Fruit fly (Drosophila melanogaster) whole organism, embryonic: Measurements from ENCODE around the gene cindr.

Source experiments
- Ada2b ChIP-seq: fragments of 200-800 bp; sonication (Bioruptor generic); IDR thresholded peaks from 2 replicates; pipeline ENCODE4 v1.3.6; 2022; ENCODE audit warnings: missing biosample characterization, missing genetic modification characterization
- CG10267 ChIP-seq: fragments of 200-800 bp; sonication (Bioruptor generic); optimal IDR thresholded peaks from 2 replicates; lab custom pipeline; 2018; ENCODE audit warnings: missing biosample characterization, mild to moderate bottlenecking, missing genetic modification characterization, moderate library complexity
- CG10366 ChIP-seq: fragments of 200-800 bp; sonication (Bioruptor generic); IDR thresholded peaks from 2 replicates; pipeline ENCODE4 v1.3.6; 2022; ENCODE audit warnings: missing biosample characterization, missing genetic modification characterization
- CG12071 ChIP-seq: fragments of 200-800 bp; sonication (Bioruptor generic); optimal IDR thresholded peaks from 3 replicates; lab custom pipeline; 2018; ENCODE audit warnings: missing biosample characterization, mild to moderate bottlenecking, missing genetic modification characterization
- CG12744 ChIP-seq: fragments of 200-800 bp; sonication (Bioruptor generic); optimal IDR thresholded peaks from 2 replicates; lab custom pipeline; 2016; ENCODE audit warnings: missing biosample characterization, missing genetic modification characterization
- CG14965 ChIP-seq: fragments of 200-800 bp; sonication (Bioruptor generic); optimal IDR thresholded peaks from 2 replicates; lab custom pipeline; 2016; ENCODE audit warnings: missing biosample characterization, missing genetic modification characterization, borderline replicate concordance
- CG15601 ChIP-seq: fragments of 200-800 bp; sonication (Bioruptor generic); optimal IDR thresholded peaks from 3 replicates; lab custom pipeline; 2019; ENCODE audit warnings: missing biosample characterization, mild to moderate bottlenecking, missing genetic modification characterization, moderate library complexity
- CG17829 ChIP-seq: fragments of 200-800 bp; optimal IDR thresholded peaks from 2 replicates; lab custom pipeline; 2019; ENCODE audit warnings: missing biosample characterization, mild to moderate bottlenecking, missing genetic modification characterization, moderate library complexity
- CG17912 ChIP-seq: fragments of 200-800 bp; sonication (Bioruptor generic); optimal IDR thresholded peaks from 2 replicates; lab custom pipeline; 2018; ENCODE audit warnings: missing biosample characterization, mild to moderate bottlenecking, missing genetic modification characterization
- CG2889 ChIP-seq: fragments of 200-800 bp; sonication (Bioruptor generic); IDR thresholded peaks from 3 replicates; pipeline ENCODE4 v1.3.6; 2022; ENCODE audit warnings: missing biosample characterization, missing genetic modification characterization
- CG4617 ChIP-seq: fragments of 200-800 bp; sonication (Bioruptor generic); optimal IDR thresholded peaks from 3 replicates; lab custom pipeline; 2016; ENCODE audit warnings: missing biosample characterization, missing genetic modification characterization, borderline replicate concordance
- CG6254 ChIP-seq: fragments of 200-800 bp; sonication (Bioruptor generic); optimal IDR thresholded peaks from 3 replicates; lab custom pipeline; 2017; ENCODE audit warnings: mild to moderate bottlenecking, missing biosample characterization, missing genetic modification reagents, missing genetic modification characterization
- CG8281 ChIP-seq: fragments of 200-800 bp; sonication (Bioruptor generic); optimal IDR thresholded peaks from 2 replicates; lab custom pipeline; 2018; ENCODE audit warnings: missing biosample characterization, mild to moderate bottlenecking, missing genetic modification characterization, moderate library complexity
- CG8359 ChIP-seq: fragments of 200-800 bp; sonication (Bioruptor generic); optimal IDR thresholded peaks from 2 replicates; lab custom pipeline; 2017; ENCODE audit warnings: missing biosample characterization, mild to moderate bottlenecking, missing genetic modification characterization, borderline replicate concordance
- CG8478 ChIP-seq: fragments of >200 bp; optimal IDR thresholded peaks from 2 replicates; lab custom pipeline; 2018
- CG8944 ChIP-seq: fragments of 200-800 bp; sonication (Bioruptor generic); optimal IDR thresholded peaks from 3 replicates; lab custom pipeline; 2016; ENCODE audit warnings: missing biosample characterization, missing genetic modification characterization
- CG9215 ChIP-seq: fragments of 200-800 bp; sonication (Bioruptor generic); IDR thresholded peaks from 2 replicates; pipeline ENCODE4 v1.3.6; 2022; ENCODE audit warnings: missing biosample characterization, missing genetic modification characterization
- CG9932 ChIP-seq: fragments of 200-800 bp; sonication (Bioruptor generic); IDR thresholded peaks from 2 replicates; pipeline ENCODE4 v1.3.6; 2022; ENCODE audit warnings: missing biosample characterization, missing genetic modification characterization
- HLHmδ ChIP-seq: fragments of 200-800 bp; sonication (Bioruptor generic); optimal IDR thresholded peaks from 2 replicates; lab custom pipeline; 2018; ENCODE audit warnings: missing biosample characterization, mild to moderate bottlenecking, missing genetic modification characterization, moderate library complexity
- HmgZ ChIP-seq: fragments of 200-800 bp; sonication (Bioruptor generic); optimal IDR thresholded peaks from 2 replicates; lab custom pipeline; 2018; ENCODE audit warnings: missing biosample characterization, mild to moderate bottlenecking, missing genetic modification characterization
- MESR4 ChIP-seq: fragments of 200-800 bp; sonication (Bioruptor generic); optimal IDR thresholded peaks from 2 replicates; lab custom pipeline; 2018; ENCODE audit warnings: missing biosample characterization, mild to moderate bottlenecking, missing genetic modification characterization, moderate library complexity
- MTF-1 ChIP-seq: fragments of 200-800 bp; sonication (Bioruptor generic); optimal IDR thresholded peaks from 2 replicates; lab custom pipeline; 2018; ENCODE audit warnings: missing biosample characterization, mild to moderate bottlenecking, missing genetic modification characterization, borderline replicate concordance
- NC2β ChIP-seq: fragments of 200-800 bp; sonication (Bioruptor generic); optimal IDR thresholded peaks from 2 replicates; lab custom pipeline; 2016; ENCODE audit warnings: missing biosample characterization, missing genetic modification characterization
- PHDP ChIP-seq: fragments of 200-800 bp; sonication (Bioruptor generic); optimal IDR thresholded peaks from 3 replicates; lab custom pipeline; 2018; ENCODE audit warnings: missing biosample characterization, mild to moderate bottlenecking, missing genetic modification characterization, moderate library complexity
- Sox100B ChIP-seq: fragments of 200-800 bp; sonication (Bioruptor generic); optimal IDR thresholded peaks from 3 replicates; lab custom pipeline; 2018; ENCODE audit warnings: missing biosample characterization, mild to moderate bottlenecking, missing genetic modification characterization
- Usf ChIP-seq: fragments of 200-800 bp; sonication (Bioruptor generic); optimal IDR thresholded peaks from 2 replicates; lab custom pipeline; 2017; ENCODE audit warnings: missing genotype, missing biosample characterization, missing genetic modification characterization
- Xrp1 ChIP-seq: fragments of 200-800 bp; sonication (Bioruptor generic); IDR thresholded peaks from 2 replicates; pipeline ENCODE4 v1.3.6; 2022; ENCODE audit warnings: missing biosample characterization, missing genetic modification characterization
- br ChIP-seq: fragments of >200 bp; optimal IDR thresholded peaks from 2 replicates; lab custom pipeline; 2017
- caup ChIP-seq: fragments of 200-800 bp; sonication (Bioruptor generic); optimal IDR thresholded peaks from 3 replicates; lab custom pipeline; 2017; ENCODE audit warnings: missing biosample characterization, mild to moderate bottlenecking, missing genetic modification characterization, moderate library complexity; ENCODE audit not compliant: severe bottlenecking
- dati ChIP-seq: fragments of 200-800 bp; sonication (Bioruptor generic); IDR thresholded peaks from 2 replicates; pipeline ENCODE4 v1.3.6; 2022; ENCODE audit warnings: missing biosample characterization, missing genetic modification characterization
- dm ChIP-seq: fragments of 200-800 bp; sonication (Bioruptor generic); optimal IDR thresholded peaks from 3 replicates; lab custom pipeline; 2016; ENCODE audit warnings: missing biosample characterization, missing genetic modification characterization
- fd64A ChIP-seq: fragments of 200-800 bp; sonication (Bioruptor generic); optimal IDR thresholded peaks from 3 replicates; lab custom pipeline; 2018; ENCODE audit warnings: missing biosample characterization, mild to moderate bottlenecking, missing genetic modification characterization
- fd96Cb ChIP-seq: fragments of 200-800 bp; sonication (Bioruptor generic); optimal IDR thresholded peaks from 2 replicates; lab custom pipeline; 2018; ENCODE audit warnings: missing biosample characterization, mild to moderate bottlenecking, missing genetic modification characterization, moderate library complexity
- kay ChIP-seq: fragments of 200-800 bp; sonication (Bioruptor generic); optimal IDR thresholded peaks from 2 replicates; lab custom pipeline; 2016; ENCODE audit warnings: missing biosample characterization, missing genetic modification characterization
- maf-S ChIP-seq: fragments of 200-800 bp; sonication (Bioruptor generic); optimal IDR thresholded peaks from 2 replicates; lab custom pipeline; 2016; ENCODE audit warnings: missing biosample characterization, missing genetic modification characterization
- pb ChIP-seq: fragments of 200-800 bp; sonication (Bioruptor generic); optimal IDR thresholded peaks from 3 replicates; lab custom pipeline; 2016; ENCODE audit warnings: missing biosample characterization, missing genetic modification characterization
- peb ChIP-seq: fragments of 200-800 bp; sonication (Bioruptor generic); IDR thresholded peaks from 2 replicates; pipeline ENCODE4 v1.3.6; 2022; ENCODE audit warnings: missing biosample characterization, missing genetic modification characterization
- pho ChIP-seq: fragments of 200-800 bp; sonication (Bioruptor generic); optimal IDR thresholded peaks from 2 replicates; lab custom pipeline; 2016; ENCODE audit warnings: missing biosample characterization, missing genetic modification characterization
- pita ChIP-seq: fragments of 200-800 bp; sonication (Bioruptor generic); optimal IDR thresholded peaks from 2 replicates; lab custom pipeline; 2017; ENCODE audit warnings: missing biosample characterization, mild to moderate bottlenecking, missing genetic modification characterization
- pnt ChIP-seq: fragments of 200-800 bp; sonication (Bioruptor generic); optimal IDR thresholded peaks from 3 replicates; lab custom pipeline; 2016; ENCODE audit warnings: missing biosample characterization, missing genetic modification characterization
- ranshi ChIP-seq: fragments of 200-800 bp; sonication (Bioruptor generic); IDR thresholded peaks from 2 replicates; pipeline ENCODE4 v1.3.6; 2022; ENCODE audit warnings: missing biosample characterization, missing genetic modification characterization
- repo ChIP-seq: fragments of 200-800 bp; sonication (Bioruptor generic); optimal IDR thresholded peaks from 2 replicates; lab custom pipeline; 2016; ENCODE audit warnings: missing biosample characterization, missing genetic modification characterization
- salm ChIP-seq: fragments of 200-800 bp; sonication (Bioruptor generic); optimal IDR thresholded peaks from 2 replicates; lab custom pipeline; 2018; ENCODE audit warnings: missing biosample characterization, mild to moderate bottlenecking, missing genetic modification characterization
- sens ChIP-seq: fragments of 200-800 bp; sonication (Bioruptor generic); peaks from one replicate; lab custom pipeline; 2016; ENCODE audit warnings: missing biosample characterization, missing genetic modification characterization
- sens-2 ChIP-seq: fragments of 200-800 bp; sonication (Bioruptor generic); IDR thresholded peaks from 2 replicates; pipeline ENCODE4 v1.3.6; 2022; ENCODE audit warnings: missing biosample characterization, missing genetic modification characterization
- shn ChIP-seq: fragments of 200-800 bp; sonication (Bioruptor generic); optimal IDR thresholded peaks from 3 replicates; lab custom pipeline; 2016; ENCODE audit warnings: missing biosample characterization, missing genetic modification characterization
- slou ChIP-seq: fragments of 200-800 bp; sonication (Bioruptor generic); optimal IDR thresholded peaks from 3 replicates; lab custom pipeline; 2016; ENCODE audit warnings: missing biosample characterization, missing genetic modification characterization
- sob ChIP-seq: fragments of 200-800 bp; sonication (Bioruptor generic); IDR thresholded peaks from 2 replicates; pipeline ENCODE4 v1.3.6; 2022; ENCODE audit warnings: missing biosample characterization, missing genetic modification characterization
- stwl ChIP-seq: fragments of 200-800 bp; sonication (Bioruptor generic); optimal IDR thresholded peaks from 3 replicates; lab custom pipeline; 2018; ENCODE audit warnings: missing biosample characterization, mild to moderate bottlenecking, missing genetic modification characterization, moderate library complexity
- tio ChIP-seq: fragments of 200-800 bp; sonication (Bioruptor generic); optimal IDR thresholded peaks from 2 replicates; lab custom pipeline; 2017; ENCODE audit warnings: missing biosample characterization, missing genetic modification characterization, inconsistent platforms
- tna ChIP-seq: fragments of 200-800 bp; sonication (Bioruptor generic); IDR thresholded peaks from 2 replicates; pipeline ENCODE4 v1.3.6; 2022; ENCODE audit warnings: missing biosample characterization, missing genetic modification characterization; ENCODE audit not compliant: partially characterized antibody
- z ChIP-seq: fragments of 200-800 bp; sonication (Bioruptor generic); IDR thresholded peaks from 3 replicates; pipeline ENCODE4 v1.3.6; 2022; ENCODE audit warnings: missing biosample characterization, missing genetic modification characterization

cindr gene

dm6 chr3R:30802115-30802682 is 6.2 kb upstream of the cindr start (continued):
- TF ChIP-seq maf-S (GFP tag; lab: Kevin White, UChicago) (peak; percentile 22), CG9215 (GFP tag; lab: Robert Waterston, UW) (no peak), salm (no peak), z (no peak), Sox100B (GFP tag; lab: Kevin White, UChicago) (no peak), Xrp1 (no peak), CG10366 (GFP tag; lab: Robert Waterston, UW) (no peak), Ada2b (GFP tag; lab: Robert Waterston, UW) (no peak), sens (GFP tag; lab: Kevin White, UChicago) (peak; percentile 70), CG17829 (tag; lab: Kevin White, UChicago) (no peak), CG12744 (GFP tag; lab: Kevin White, UChicago) (peak; percentile 9), CG8944 (no peak), CG9932 (GFP tag; lab: Robert Waterston, UW) (no peak), CG14965 (GFP tag; lab: Kevin White, UChicago) (no peak), pita (GFP tag; lab: Kevin White, UChicago) (no peak), CG8478 (lab: Kevin White, UChicago) (no peak), CG6254 (GFP tag; lab: Kevin White, UChicago) (no peak), br (lab: Kevin White, UChicago) (no peak), CG8281 (tag; lab: Kevin White, UChicago) (no peak), HLHmδ (GFP tag; lab: Kevin White, UChicago) (no peak), sob (GFP tag; lab: Robert Waterston, UW) (peak; percentile 30; the same call in 1 of the 2 replicates), Usf (GFP tag; lab: Kevin White, UChicago) (no peak), MTF-1 (GFP tag; lab: Kevin White, UChicago) (no peak), CG15601 (tag; lab: Kevin White, UChicago) (no peak), dm (no peak), HmgZ (peak; percentile 52), fd64A (no peak), fd96Cb (tag; lab: Kevin White, UChicago) (no peak), tio (GFP tag; lab: Kevin White, UChicago) (peak; percentile 11), pho (GFP tag; lab: Kevin White, UChicago) (peak; percentile 61), pb (GFP tag; lab: Kevin White, UChicago) (no peak), PHDP (tag; lab: Kevin White, UChicago) (peak; percentile 45), CG4617 (no peak), CG12071 (GFP tag; lab: Kevin White, UChicago) (peak; percentile 28), CG10267 (no peak), peb (no peak), MESR4 (no peak), caup (GFP tag; lab: Kevin White, UChicago) (peak; percentile 62), CG8359 (no peak), dati (GFP tag; lab: Robert Waterston, UW) (no peak), stwl (tag; lab: Kevin White, UChicago) (no peak), CG17912 (GFP tag; lab: Kevin White, UChicago) (no peak), shn (GFP tag; lab: Kevin White, UChicago) (no peak), slou (GFP tag; lab: Kevin White, UChicago) (no peak), ranshi (GFP tag; lab: Robert Waterston, UW) (no peak), tna (no peak), sens-2 (GFP tag; lab: Robert Waterston, UW) (no peak), repo (GFP tag; lab: Kevin White, UChicago) (no peak), kay (no peak), NC2β (GFP tag; lab: Kevin White, UChicago) (no peak), pnt (GFP tag; lab: Kevin White, UChicago) (no peak), CG2889 (GFP tag; lab: Robert Waterston, UW) (no peak)
